Worm (Caenorhabditis elegans): Measurements from ENCODE around the gene pud-4.

- no peak for TF ChIP-seq ref-1 (GFP tag; conservative IDR thresholded peaks at IDR 0.05)
- no peak for TF ChIP-seq med-1 (GFP tag; optimal IDR thresholded peaks at IDR 0.05; ENCODE audit: insufficient read depth)
- no peak for TF ChIP-seq ztf-29 (GFP tag; IDR thresholded peaks at IDR 0.05)
- TF ChIP-seq flt-1 (GFP tag; IDR thresholded peaks at IDR 0.05) = no peak
- TF ChIP-seq ztf-23 (GFP tag; IDR thresholded peaks at IDR 0.05) = no peak
- no peak for TF ChIP-seq cog-1 (tag; optimal IDR thresholded peaks at IDR 0.05)
- no peak for TF ChIP-seq tab-1 (GFP tag; IDR thresholded peaks at IDR 0.05)
- TF ChIP-seq klf-2 (GFP tag; conservative IDR thresholded peaks at IDR 0.05) = no peak
These were observed 18.2 kb upstream of the pud-4 start for ce11 chrV:2308246-2308645.

Data from whole organism, midembryonic.